Fruit fly (Drosophila melanogaster) whole organism, pupa: ENCODE measurements around the gene PsGEF.

Source experiments
- CG10348 ChIP-seq: fragments of 200-800 bp; sonication (Bioruptor generic); IDR thresholded peaks from 2 replicates; pipeline ENCODE4 v1.3.6; 2022; ENCODE audit warnings: missing biosample characterization, missing genetic modification characterization
- CG12605 ChIP-seq: fragments of 200-800 bp; sonication (Bioruptor generic); IDR thresholded peaks from 2 replicates; pipeline ENCODE4 v1.3.6; 2022; ENCODE audit warnings: missing biosample characterization, missing genetic modification characterization
- CG13204 ChIP-seq: fragments of 200-800 bp; sonication (Bioruptor generic); optimal IDR thresholded peaks from 2 replicates; lab custom pipeline; 2018; ENCODE audit warnings: missing biosample characterization, mild to moderate bottlenecking, missing genetic modification characterization, moderate library complexity
- CG14655 ChIP-seq: fragments of 200-800 bp; sonication (Bioruptor generic); optimal IDR thresholded peaks from 3 replicates; lab custom pipeline; 2017; ENCODE audit warnings: mild to moderate bottlenecking, missing biosample characterization, missing genetic modification reagents, missing genetic modification characterization
- CG15710 ChIP-seq: fragments of 200-800 bp; sonication (Bioruptor generic); optimal IDR thresholded peaks from 2 replicates; lab custom pipeline; 2018; ENCODE audit warnings: missing biosample characterization, mild to moderate bottlenecking, missing genetic modification characterization, moderate library complexity
- CG17806 ChIP-seq: fragments of 200-800 bp; sonication (Bioruptor generic); optimal IDR thresholded peaks from 2 replicates; lab custom pipeline; 2018; ENCODE audit warnings: missing biosample characterization, mild to moderate bottlenecking, missing genetic modification characterization, moderate library complexity
- CG32121 ChIP-seq: fragments of 200-800 bp; sonication (Bioruptor generic); IDR thresholded peaks from 2 replicates; pipeline ENCODE4 v1.3.6; 2022; ENCODE audit warnings: missing biosample characterization, missing genetic modification characterization
- CG34367 ChIP-seq: fragments of 200-800 bp; sonication (Bioruptor generic); optimal IDR thresholded peaks from 2 replicates; lab custom pipeline; 2018; ENCODE audit warnings: missing biosample characterization, mild to moderate bottlenecking, missing genetic modification characterization
- CG4496 ChIP-seq: fragments of 200-800 bp; sonication (Bioruptor generic); IDR thresholded peaks from 3 replicates; pipeline ENCODE4 v1.3.6; 2022; ENCODE audit warnings: missing biosample characterization, missing genetic modification characterization
- CG8159 ChIP-seq: fragments of 200-800 bp; sonication (Bioruptor generic); optimal IDR thresholded peaks from 3 replicates; lab custom pipeline; 2018; ENCODE audit warnings: missing biosample characterization, mild to moderate bottlenecking, missing genetic modification characterization, moderate library complexity
- CG8301 ChIP-seq: fragments of 200-800 bp; sonication (Bioruptor generic); optimal IDR thresholded peaks from 2 replicates; lab custom pipeline; 2018; ENCODE audit warnings: missing biosample characterization, mild to moderate bottlenecking, missing genetic modification characterization
- CG9948 ChIP-seq: fragments of 200-800 bp; sonication (Bioruptor generic); optimal IDR thresholded peaks from 2 replicates; lab custom pipeline; 2018; ENCODE audit warnings: missing biosample characterization, mild to moderate bottlenecking, missing genetic modification characterization, moderate library complexity
- D1 ChIP-seq: fragments of 200-800 bp; sonication (Bioruptor generic); optimal IDR thresholded peaks from 2 replicates; lab custom pipeline; 2018; ENCODE audit warnings: missing biosample characterization, mild to moderate bottlenecking, missing genetic modification characterization, moderate library complexity
- EcR ChIP-seq: fragments of 200-800 bp; sonication (Bioruptor generic); optimal IDR thresholded peaks from 3 replicates; lab custom pipeline; 2019; ENCODE audit warnings: missing biosample characterization, missing genetic modification characterization, mild to moderate bottlenecking, moderate library complexity, missing genetic modification reagents
- Ets98B ChIP-seq: fragments of 200-800 bp; sonication (Bioruptor generic); IDR thresholded peaks from 2 replicates; pipeline ENCODE4 v1.3.6; 2022; ENCODE audit warnings: missing biosample characterization, missing genetic modification characterization
- Pif1A ChIP-seq: fragments of 200-800 bp; sonication (Bioruptor generic); optimal IDR thresholded peaks from 3 replicates; lab custom pipeline; 2016; ENCODE audit warnings: missing biosample characterization, missing genetic modification characterization
- Pif1B ChIP-seq: fragments of 200-800 bp; sonication (Bioruptor generic); optimal IDR thresholded peaks from 3 replicates; lab custom pipeline; 2016; ENCODE audit warnings: missing biosample characterization, missing genetic modification characterization
- Snoo ChIP-seq: fragments of 200-800 bp; sonication (Bioruptor generic); optimal IDR thresholded peaks from 3 replicates; lab custom pipeline; 2017; ENCODE audit warnings: missing biosample characterization, mild to moderate bottlenecking, missing genetic modification characterization, inconsistent platforms
- fd96Ca ChIP-seq: fragments of 200-800 bp; sonication (Bioruptor generic); IDR thresholded peaks from 3 replicates; pipeline ENCODE4 v1.3.6; 2022; ENCODE audit warnings: missing biosample characterization, missing genetic modification characterization
- gl ChIP-seq: fragments of 200-800 bp; sonication (Bioruptor generic); optimal IDR thresholded peaks from 2 replicates; lab custom pipeline; 2018; ENCODE audit warnings: missing biosample characterization, mild to moderate bottlenecking, missing genetic modification characterization
- rn ChIP-seq: fragments of 200-800 bp; sonication (Bioruptor generic); IDR thresholded peaks from 2 replicates; pipeline ENCODE4 v1.3.6; 2022; ENCODE audit warnings: missing biosample characterization, missing genetic modification characterization

PsGEF gene

dm6 chrX:2340009-2340733 is 47.3 kb downstream of the PsGEF start:
- TF ChIP-seq EcR (GFP tag; lab: Kevin White, UChicago) (peak; percentile 35), CG34367 (tag; lab: Kevin White, UChicago) (no peak)

dm6 chrX:2337184-2337583 is 50.3 kb downstream of the PsGEF start:
- TF ChIP-seq EcR (GFP tag; lab: Kevin White, UChicago) (peak; percentile 62), D1 (tag; lab: Kevin White, UChicago) (no peak)
- TF ChIP-seq, all 21 proteins: peak for 1

dm6 chrX:2336428-2336827 is 51.0 kb downstream of the PsGEF start:
- TF ChIP-seq CG12605 (GFP tag; lab: Robert Waterston, UW) (peak; percentile 19; the same call in 1 of the 2 replicates), CG34367 (tag; lab: Kevin White, UChicago) (peak; percentile 67), CG15710 (tag; lab: Kevin White, UChicago) (peak; percentile 64), CG14655 (GFP tag; lab: Kevin White, UChicago) (peak; percentile 76), CG10348 (GFP tag; lab: Robert Waterston, UW) (no peak), CG8159 (tag; lab: Kevin White, UChicago) (peak; percentile 72), CG13204 (GFP tag; lab: Kevin White, UChicago) (peak; percentile 57), Snoo (tag; lab: Kevin White, UChicago) (peak; percentile 37), CG4496 (GFP tag; lab: Robert Waterston, UW) (peak; percentile 71), gl (tag; lab: Kevin White, UChicago) (peak; percentile 38), CG32121 (GFP tag; lab: Robert Waterston, UW) (no peak), Pif1B (GFP tag; lab: Kevin White, UChicago) (peak; percentile 43), fd96Ca (GFP tag; lab: Robert Waterston, UW) (peak; percentile 58; the same call in 1 of the 3 replicates), rn (GFP tag; lab: Robert Waterston, UW) (no peak), D1 (tag; lab: Kevin White, UChicago) (no peak), Pif1A (GFP tag; lab: Kevin White, UChicago) (no peak), CG8301 (tag; lab: Kevin White, UChicago) (peak; percentile 60), CG17806 (peak; percentile 65), Ets98B (GFP tag; lab: Robert Waterston, UW) (peak; percentile 26), CG9948 (tag; lab: Kevin White, UChicago) (peak; percentile 46), EcR (GFP tag; lab: Kevin White, UChicago) (peak; percentile 31)
- TF ChIP-seq, all 21 proteins: peak for 16

dm6 chrX:2334556-2335137 is 52.8 kb downstream of the PsGEF start, which contains the start of gene Ilp6:
Gene Ilp6 (minus strand): TSS chrX:2334658.
- TF ChIP-seq Snoo (tag; lab: Kevin White, UChicago) (peak; percentile 81), CG8159 (tag; lab: Kevin White, UChicago) (peak; percentile 0), CG14655 (GFP tag; lab: Kevin White, UChicago) (peak; percentile 14), Pif1A (GFP tag; lab: Kevin White, UChicago) (peak; percentile 70), Ets98B (GFP tag; lab: Robert Waterston, UW) (peak; percentile 49), CG8301 (tag; lab: Kevin White, UChicago) (no peak), CG4496 (GFP tag; lab: Robert Waterston, UW) (peak; percentile 53; the same call in 1 of the 3 replicates), CG9948 (tag; lab: Kevin White, UChicago) (no peak), CG32121 (GFP tag; lab: Robert Waterston, UW) (peak; percentile 22; the same call in 1 of the 2 replicates), CG12605 (GFP tag; lab: Robert Waterston, UW) (peak; percentile 55; the same call in 1 of the 2 replicates), Pif1B (GFP tag; lab: Kevin White, UChicago) (peak; percentile 74), CG17806 (peak; percentile 2), CG34367 (tag; lab: Kevin White, UChicago) (peak; percentile 30), rn (GFP tag; lab: Robert Waterston, UW) (no peak), D1 (tag; lab: Kevin White, UChicago) (no peak), CG13204 (GFP tag; lab: Kevin White, UChicago) (peak; percentile 89), CG10348 (GFP tag; lab: Robert Waterston, UW) (no peak), CG15710 (tag; lab: Kevin White, UChicago) (peak; percentile 35), gl (tag; lab: Kevin White, UChicago) (peak; percentile 60), fd96Ca (GFP tag; lab: Robert Waterston, UW) (0 out of 3 replicates have a peak, but pooled peaks have one; percentile 31)

dm6 chrX:2334025-2334424 is 53.4 kb downstream of the PsGEF start:
- no peak for TF ChIP-seq CG13204 (GFP tag; lab: Kevin White, UChicago)
- no peak for TF ChIP-seq CG14655 (GFP tag; lab: Kevin White, UChicago)
- no peak for TF ChIP-seq CG8159 (tag; lab: Kevin White, UChicago)
- TF ChIP-seq CG32121 (GFP tag; lab: Robert Waterston, UW): no peak
- 0 out of 3 replicates have a peak, but pooled peaks have one; percentile 25 for TF ChIP-seq fd96Ca (GFP tag; lab: Robert Waterston, UW)
- TF ChIP-seq CG8301 (tag; lab: Kevin White, UChicago): no peak
- TF ChIP-seq Snoo (tag; lab: Kevin White, UChicago): no peak
